Worm (Caenorhabditis elegans): ENCODE results near the gene crn-5.

The crn-5 gene

DNA sequence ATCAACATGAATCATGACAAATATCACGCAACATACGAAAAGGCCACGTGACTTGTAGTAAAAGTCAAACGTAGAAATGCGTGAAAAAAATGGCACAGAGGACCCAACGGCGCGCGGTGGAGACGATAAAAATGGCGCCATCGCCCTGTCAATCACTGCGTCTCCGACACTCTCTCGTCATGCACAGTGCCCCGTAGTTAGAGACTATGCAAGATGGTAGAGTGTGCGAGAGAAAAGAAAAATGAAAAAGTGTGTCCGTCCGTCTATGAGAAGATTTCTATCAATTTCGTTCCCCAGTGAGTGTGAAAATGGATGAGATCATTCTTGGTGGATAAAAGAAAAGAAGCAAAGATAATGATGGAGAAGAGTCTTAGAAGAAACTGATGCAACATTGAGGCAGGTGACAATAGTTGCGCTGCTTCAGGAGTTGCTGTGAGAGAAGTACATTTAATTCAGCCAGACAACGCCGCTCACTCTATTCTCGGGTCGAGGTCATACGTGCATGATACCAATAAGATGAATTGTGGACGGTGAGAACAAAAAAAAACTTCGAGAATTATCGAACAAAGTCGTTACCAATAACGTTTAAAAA is 37.0 kb upstream of the crn-5 start (continued):
- TF ChIP-seq lin-15B (tag; optimal IDR thresholded peaks at IDR 0.05) = peak; percentile 25
- TF ChIP-seq snpc-4 (tag; optimal IDR thresholded peaks at IDR 0.05) = peak; percentile 12
- no peak for TF ChIP-seq pqm-1 (tag; optimal IDR thresholded peaks at IDR 0.05)
- peak; percentile 31 for TF ChIP-seq nhr-23 (tag; optimal IDR thresholded peaks at IDR 0.05)
- no peak for TF ChIP-seq lin-39 (tag; optimal IDR thresholded peaks at IDR 0.05)
- TF ChIP-seq nhr-11 (tag; optimal IDR thresholded peaks at IDR 0.05) = peak; percentile 47
- TF ChIP-seq ceh-9 (tag; optimal IDR thresholded peaks at IDR 0.05) = no peak
- TF ChIP-seq nhr-43 (tag; optimal IDR thresholded peaks at IDR 0.05; ENCODE audit: poor library complexity, severe bottlenecking) = peak; percentile 38

DNA sequence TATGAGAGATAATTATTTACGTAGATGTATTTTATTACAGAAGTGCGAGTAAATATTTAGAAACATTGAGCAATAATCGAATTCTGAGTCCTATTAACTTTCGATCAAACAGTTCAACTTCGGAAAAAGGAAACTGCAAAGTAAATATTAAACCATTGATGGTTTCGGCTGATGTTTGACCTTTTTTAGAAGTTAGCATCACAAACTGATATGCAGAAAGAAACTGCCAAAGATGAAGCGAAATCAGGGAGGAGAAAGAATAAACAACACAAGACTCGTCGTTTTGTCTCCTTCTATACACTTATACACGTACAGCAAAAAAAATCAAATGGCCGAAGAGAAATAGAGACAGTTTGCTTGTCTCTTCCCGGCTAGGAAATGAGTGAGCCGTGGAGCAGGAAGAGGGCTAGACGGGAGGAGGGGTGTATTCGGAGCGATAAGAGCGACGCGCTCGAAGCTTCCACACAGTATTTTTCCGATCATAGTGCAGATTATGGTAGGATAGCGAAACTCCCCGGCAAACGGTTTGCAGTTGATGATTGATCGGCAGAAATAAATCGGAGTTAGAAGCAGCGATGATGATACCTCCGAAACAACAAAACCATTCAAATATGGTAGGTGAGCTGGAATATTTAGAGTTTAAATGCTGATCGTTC is 35.9 kb upstream of the crn-5 start:
- TF ChIP-seq ama-1 (optimal IDR thresholded peaks at IDR 0.05) (peak; percentile 90), nfya-1 (tag; optimal IDR thresholded peaks at IDR 0.05; ENCODE audit: insufficient read depth) (peak; percentile 34), lin-39 (tag; optimal IDR thresholded peaks at IDR 0.05) (no peak), fkh-2 (tag; optimal IDR thresholded peaks at IDR 0.05) (no peak), nhr-25 (tag; optimal IDR thresholded peaks at IDR 0.05) (no peak), nhr-237 (tag; optimal IDR thresholded peaks at IDR 0.05) (no peak), lsy-12 (tag; optimal IDR thresholded peaks at IDR 0.05) (no peak), daf-12 (tag; optimal IDR thresholded peaks at IDR 0.05) (no peak), pha-4 (tag; optimal IDR thresholded peaks at IDR 0.05) (peak; percentile 69), nhr-77 (tag; optimal IDR thresholded peaks at IDR 0.05) (no peak), pqm-1 (tag; optimal IDR thresholded peaks at IDR 0.05) (peak; percentile 2), hmg-11 (tag; optimal IDR thresholded peaks at IDR 0.05) (no peak), ceh-9 (tag; optimal IDR thresholded peaks at IDR 0.05) (no peak), nhr-76 (tag; optimal IDR thresholded peaks at IDR 0.05) (no peak)

DNA sequence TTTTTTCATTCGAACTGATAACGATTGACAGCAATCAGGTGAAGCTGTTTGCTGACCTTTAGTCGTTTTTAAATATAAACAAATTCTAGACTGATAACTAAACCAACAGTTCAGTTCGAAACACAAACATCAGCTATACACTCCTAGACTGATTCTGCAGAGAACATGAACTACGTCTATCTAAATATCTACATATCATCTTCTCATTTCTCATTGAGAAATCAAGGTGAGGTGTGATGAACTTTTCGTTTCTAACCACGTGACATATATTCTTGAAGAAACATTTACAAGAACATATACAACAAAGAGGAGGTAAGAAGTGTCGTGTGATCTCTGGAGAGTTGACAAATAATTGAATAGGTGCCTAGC is 35.4 kb upstream of the crn-5 start:
- TF ChIP-seq lin-39 (tag; optimal IDR thresholded peaks at IDR 0.05) = no peak
- TF ChIP-seq nhr-77 (tag; optimal IDR thresholded peaks at IDR 0.05) = no peak
- peak; percentile 89 for TF ChIP-seq nhr-43 (tag; optimal IDR thresholded peaks at IDR 0.05; ENCODE audit: poor library complexity, severe bottlenecking)
- no peak for TF ChIP-seq aly-2 (tag; optimal IDR thresholded peaks at IDR 0.05)
- peak; percentile 51 for TF ChIP-seq pqm-1 (tag; optimal IDR thresholded peaks at IDR 0.05)
- TF ChIP-seq ceh-28 (tag; optimal IDR thresholded peaks at IDR 0.05) = no peak
- TF ChIP-seq unc-62 (GFP tag; optimal IDR thresholded peaks at IDR 0.05) = no peak
- no peak for TF ChIP-seq nhr-12 (tag; optimal IDR thresholded peaks at IDR 0.05)
- TF ChIP-seq nhr-67 (tag; optimal IDR thresholded peaks at IDR 0.05) = no peak
- TF ChIP-seq lsy-12 (tag; optimal IDR thresholded peaks at IDR 0.05) = peak; percentile 30
- no peak for TF ChIP-seq tbx-2 (tag; optimal IDR thresholded peaks at IDR 0.05)
- peak; percentile 61 for TF ChIP-seq pha-4 (tag; optimal IDR thresholded peaks at IDR 0.05)
- TF ChIP-seq ztf-11 (tag; optimal IDR thresholded peaks at IDR 0.05) = no peak
- TF ChIP-seq nhr-25 (tag; optimal IDR thresholded peaks at IDR 0.05) = peak; percentile 93
- no peak for TF ChIP-seq unc-39 (tag; optimal IDR thresholded peaks at IDR 0.05)
- peak; percentile 54 for TF ChIP-seq ztf-4 (tag; optimal IDR thresholded peaks at IDR 0.05)
- no peak for TF ChIP-seq nhr-28 (tag; optimal IDR thresholded peaks at IDR 0.05)
- TF ChIP-seq mdl-1 (tag; optimal IDR thresholded peaks at IDR 0.05) = no peak
- TF ChIP-seq snpc-4 (tag; optimal IDR thresholded peaks at IDR 0.05) = no peak
- no peak for TF ChIP-seq mml-1 (tag; optimal IDR thresholded peaks at IDR 0.05)
- TF ChIP-seq skn-1 (tag; optimal IDR thresholded peaks at IDR 0.05) = no peak
- no peak for TF ChIP-seq lin-15B (tag; optimal IDR thresholded peaks at IDR 0.05)
- TF ChIP-seq elt-2 (tag; optimal IDR thresholded peaks at IDR 0.05) = peak; percentile 85
- peak; percentile 17 for TF ChIP-seq elt-1 (tag; optimal IDR thresholded peaks at IDR 0.05)
- no peak for TF ChIP-seq ceh-82 (tag; optimal IDR thresholded peaks at IDR 0.05)
- no peak for TF ChIP-seq ceh-16 (tag; optimal IDR thresholded peaks at IDR 0.05)
- TF ChIP-seq hmg-11 (tag; optimal IDR thresholded peaks at IDR 0.05) = no peak
- no peak for TF ChIP-seq egl-27 (tag; optimal IDR thresholded peaks at IDR 0.05)
- no peak for TF ChIP-seq fkh-10 (GFP tag; optimal IDR thresholded peaks at IDR 0.05)
- TF ChIP-seq ceh-9 (tag; optimal IDR thresholded peaks at IDR 0.05) = no peak
- no peak for TF ChIP-seq daf-12 (tag; optimal IDR thresholded peaks at IDR 0.05)
- peak; percentile 43 for TF ChIP-seq jun-1 (tag; optimal IDR thresholded peaks at IDR 0.05)
- no peak for TF ChIP-seq eor-1 (tag; optimal IDR thresholded peaks at IDR 0.05)
- no peak for TF ChIP-seq zag-1 (tag; optimal IDR thresholded peaks at IDR 0.05)
- TF ChIP-seq elt-3 (tag; optimal IDR thresholded peaks at IDR 0.05) = peak in 1 of 3 experiments; percentile 49
- peak; percentile 54 for TF ChIP-seq nhr-23 (tag; optimal IDR thresholded peaks at IDR 0.05)
